Worm (Caenorhabditis elegans) whole organism, young adult: Measurements from ENCODE around the gene Y69H2.15.

Source experiments
- B0336.3 ChIP-seq: fragments of 200-800 bp; sonication (Bioruptor generic); IDR thresholded peaks from 2 replicates; pipeline ENCODE4 v1.3.6; 2022; ENCODE audit warnings: missing genetic modification characterization, missing compliant biosample characterization
- C17E4.6 ChIP-seq: fragments of 200-800 bp; sonication (Bioruptor generic); IDR thresholded peaks from 2 replicates; pipeline ENCODE4 v1.3.6; 2022; ENCODE audit warnings: missing genetic modification reagents, missing genetic modification characterization, missing compliant biosample characterization
- F49E8.2 ChIP-seq: sonication (generic microtip); optimal IDR thresholded peaks from 3 replicates; lab custom pipeline; 2017; ENCODE audit warnings: missing genetic modification characterization, mild to moderate bottlenecking, missing compliant biosample characterization, antibody characterized with exemption, moderate library complexity; ENCODE audit not compliant: insufficient read depth
- T26A5.8 ChIP-seq: sonication (generic microtip); optimal IDR thresholded peaks from 2 replicates; lab custom pipeline; 2016; ENCODE audit warnings: missing genetic modification characterization, missing compliant biosample characterization
- atf-7 ChIP-seq: sonication (generic microtip); optimal IDR thresholded peaks from 2 replicates; lab custom pipeline; 2017; ENCODE audit warnings: mild to moderate bottlenecking, missing genetic modification characterization, missing compliant biosample characterization
- attf-3 ChIP-seq: fragments of 200-800 bp; sonication (Bioruptor generic); conservative IDR thresholded peaks from 2 replicates; pipeline ENCODE4 v1.3.6; 2022; ENCODE audit warnings: missing genetic modification reagents, missing genetic modification characterization, missing compliant biosample characterization
- cebp-1 ChIP-seq, 2 experiments: fragments of 200-800 bp in 1 of 2; sonication (Bioruptor generic) in 1 of 2; sonication (generic microtip) in 1 of 2; IDR thresholded peaks in 1 of 2; optimal IDR thresholded peaks in 1 of 2; 2 replicates each; pipeline versions ENCODE4 v1.3.6 to Lab custom; 2017 to 2022; ENCODE audit warnings: missing compliant biosample characterization in 2 of 2, missing genetic modification characterization in 2 of 2, mild to moderate bottlenecking in 1 of 2, missing genetic modification reagents in 1 of 2, moderate library complexity in 1 of 2
- ceh-100 ChIP-seq: fragments of 200-800 bp; sonication (Bioruptor generic); IDR thresholded peaks from 2 replicates; pipeline ENCODE4 v1.3.6; 2022; ENCODE audit warnings: missing genetic modification reagents, missing genetic modification characterization, missing compliant biosample characterization
- egl-44 ChIP-seq: fragments of 200-800 bp; sonication (Bioruptor generic); IDR thresholded peaks from 2 replicates; pipeline ENCODE4 v1.3.6; 2022; ENCODE audit warnings: missing genetic modification reagents, missing genetic modification characterization, missing compliant biosample characterization
- hmg-1.2 ChIP-seq: fragments of 200-800 bp; sonication (Bioruptor generic); IDR thresholded peaks from 2 replicates; pipeline ENCODE4 v1.3.6; 2022; ENCODE audit warnings: missing genetic modification reagents, missing genetic modification characterization, missing compliant biosample characterization
- nfya-1 ChIP-seq: sonication (generic microtip); optimal IDR thresholded peaks from 2 replicates; lab custom pipeline; 2017; ENCODE audit warnings: antibody characterized with exemption, missing compliant biosample characterization, missing genetic modification characterization, borderline replicate concordance; ENCODE audit not compliant: insufficient read depth
- pbrm-1 ChIP-seq: fragments of 200-800 bp; sonication (Bioruptor generic); IDR thresholded peaks from 2 replicates; pipeline ENCODE4 v1.3.6; 2022; ENCODE audit warnings: missing genetic modification reagents, missing genetic modification characterization, missing compliant biosample characterization
- snpc-4 ChIP-seq, 5 experiments: fragments of 150-350 bp in 1 of 5; sonication (generic microtip) in 4 of 5; optimal IDR thresholded peaks; 2 replicates each; lab custom pipeline; 2014 to 2018; ENCODE audit warnings: missing genetic modification characterization in 5 of 5, missing biosample characterization in 3 of 5, antibody characterized with exemption in 2 of 5, mild to moderate bottlenecking in 2 of 5, missing compliant biosample characterization in 2 of 5, missing genotype in 2 of 5, moderate library complexity in 2 of 5, missing genetic modification reagents in 1 of 5

DNA sequence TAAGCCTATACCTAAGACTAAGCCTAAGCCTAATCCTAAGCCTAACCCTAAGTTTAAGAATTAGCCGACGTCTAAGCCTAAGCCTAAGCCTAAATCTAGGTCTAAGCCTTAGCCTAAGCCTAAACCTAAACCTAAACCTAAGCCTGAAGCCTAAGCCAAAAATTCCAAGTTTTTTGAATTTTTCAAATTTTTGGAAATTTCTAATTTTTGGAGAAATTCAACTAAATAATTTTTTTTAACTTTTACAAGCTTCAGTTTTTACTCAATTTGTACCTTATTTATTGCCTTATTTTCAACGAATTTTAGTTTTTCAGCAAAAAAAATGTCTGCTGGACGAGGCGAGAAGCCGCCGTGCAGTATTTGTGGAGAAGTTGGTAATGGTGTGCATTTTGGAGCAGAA is 10.4 kb downstream of the Y69H2.15 start, which contains the start of gene nhr-70:
- TF ChIP-seq snpc-4 (GFP tag; optimal IDR thresholded peaks at IDR 0.05; lab: Kevin White, UChicago) (no peak), snpc-4 (tag; optimal IDR thresholded peaks at IDR 0.05; lab: Kevin White, UChicago) (no peak), B0336.3 (GFP tag; lab: Robert Waterston, UW) (no peak), atf-7 (no peak), C17E4.6 (GFP tag; lab: Robert Waterston, UW) (no peak), ceh-100 (no peak), hmg-1.2 (GFP tag; lab: Robert Waterston, UW) (no peak), T26A5.8 (tag; lab: Kevin White, UChicago) (no peak), nfya-1 (tag; lab: Kevin White, UChicago) (no peak), attf-3 (GFP tag; lab: Robert Waterston, UW) (no peak), F49E8.2 (tag; lab: Kevin White, UChicago) (no peak), cebp-1 (GFP tag; IDR thresholded peaks at IDR 0.05; lab: Robert Waterston, UW) (no peak), cebp-1 (tag; optimal IDR thresholded peaks at IDR 0.05; lab: Kevin White, UChicago) (no peak), egl-44 (GFP tag; lab: Robert Waterston, UW) (no peak), pbrm-1 (GFP tag; lab: Robert Waterston, UW) (no peak)
